Worm (Caenorhabditis elegans) whole organism, mixed stage, embryonic: ENCODE results near the gene H23N18.6.

Source experiments
- ceh-39 ChIP-seq: fragments of 150-350 bp; optimal IDR thresholded peaks from 2 replicates; lab custom pipeline; 2014; ENCODE audit warnings: missing biosample characterization, missing genetic modification characterization
- ceh-83 ChIP-seq: fragments of 200-800 bp; sonication (Bioruptor generic); optimal IDR thresholded peaks from 2 replicates; lab custom pipeline; 2018; ENCODE audit warnings: mild to moderate bottlenecking, missing genetic modification characterization, missing compliant biosample characterization
- elt-3 ChIP-seq: fragments of 150-350 bp; optimal IDR thresholded peaks from 2 replicates; lab custom pipeline; 2014; ENCODE audit warnings: missing biosample characterization, missing genetic modification characterization
- ham-2 ChIP-seq: fragments of 200-800 bp; sonication (Bioruptor generic); optimal IDR thresholded peaks from 2 replicates; lab custom pipeline; 2018; ENCODE audit warnings: mild to moderate bottlenecking, missing genetic modification characterization, missing compliant biosample characterization
- lin-13 ChIP-seq: fragments of 150-350 bp; optimal IDR thresholded peaks from 2 replicates; lab custom pipeline; 2014; ENCODE audit warnings: missing biosample characterization, missing genetic modification characterization
- lin-32 ChIP-seq: fragments of 200-800 bp; sonication (Bioruptor generic); optimal IDR thresholded peaks from 2 replicates; lab custom pipeline; 2018; ENCODE audit warnings: mild to moderate bottlenecking, missing genetic modification characterization, missing compliant biosample characterization
- nhr-237 ChIP-seq: fragments of 150-350 bp; optimal IDR thresholded peaks from 2 replicates; lab custom pipeline; 2014; ENCODE audit warnings: missing biosample characterization, missing genetic modification characterization
- nhr-76 ChIP-seq: sonication (generic microtip); optimal IDR thresholded peaks from 2 replicates; lab custom pipeline; 2017; ENCODE audit warnings: missing biosample characterization, missing genetic modification characterization
- pha-4 ChIP-seq: fragments of 150-350 bp; optimal IDR thresholded peaks from 2 replicates; lab custom pipeline; 2018; ENCODE audit warnings: missing biosample characterization, missing genetic modification reagents, missing genetic modification characterization
- snpc-4 ChIP-seq: fragments of 150-350 bp; optimal IDR thresholded peaks from 2 replicates; lab custom pipeline; 2014; ENCODE audit warnings: missing biosample characterization, missing genetic modification characterization
- sptf-1 ChIP-seq: sonication (generic microtip); optimal IDR thresholded peaks from 2 replicates; lab custom pipeline; 2017; ENCODE audit warnings: mild to moderate bottlenecking, missing genetic modification characterization, moderate library complexity, missing compliant biosample characterization
- unc-62 ChIP-seq: fragments of 150-350 bp; optimal IDR thresholded peaks from 2 replicates; lab custom pipeline; 2014; ENCODE audit warnings: missing biosample characterization, missing genetic modification reagents, missing genetic modification characterization

DNA sequence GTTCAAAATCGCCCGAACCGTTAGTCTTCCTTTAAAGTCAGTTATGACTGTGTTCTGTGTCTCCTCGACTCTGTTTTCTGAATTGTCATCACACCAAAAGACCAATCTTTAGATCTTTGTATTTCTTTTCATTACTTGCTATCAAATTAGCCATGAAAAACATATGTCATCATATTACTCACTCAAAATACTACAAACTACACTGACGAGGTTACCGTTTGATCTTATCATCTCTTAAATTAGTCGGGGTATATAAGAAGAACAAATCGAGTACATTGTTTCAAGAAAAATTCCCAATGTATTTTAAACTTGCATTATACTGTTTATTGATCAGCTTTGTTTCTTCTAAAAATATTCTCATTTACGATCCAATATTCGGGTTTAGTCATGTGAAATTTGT is 6.3 kb downstream of the H23N18.6 start, which contains the start of gene ugt-13:
- TF ChIP-seq sptf-1 (no peak), lin-13 (tag; lab: Kevin White, UChicago) (no peak), elt-3 (tag; lab: Kevin White, UChicago) (no peak), unc-62 (GFP tag; lab: Kevin White, UChicago) (no peak), lin-32 (GFP tag; lab: Kevin White, UChicago) (no peak), ceh-39 (no peak), ceh-83 (GFP tag; lab: Kevin White, UChicago) (no peak), snpc-4 (tag; lab: Kevin White, UChicago) (no peak), nhr-237 (tag; lab: Kevin White, UChicago) (no peak), pha-4 (tag; lab: Kevin White, UChicago) (no peak), ham-2 (no peak), nhr-76 (no peak)
